Fruit fly (Drosophila melanogaster): ENCODE data around the gene Fmr1.

Gene Fmr1

dm6 chr3R:10144103-10144998 lies 34.4 kb upstream of the Fmr1 start, which contains the start of the genes TAF1B and Invadolysin:
Gene TAF1B (minus strand): TSS chr3R:10144184.
Gene Invadolysin (plus strand): TSS chr3R:10144668.
- TF ChIP-seq HLH106 (tag; optimal IDR thresholded peaks at IDR 0.05) = peak; percentile 49
- TF ChIP-seq Sp1 (GFP tag; optimal IDR thresholded peaks at IDR 0.05) = peak; percentile 23
- peak; percentile 44 for TF ChIP-seq sv (GFP tag; optimal IDR thresholded peaks at IDR 0.05)
- peak; percentile 40 for TF ChIP-seq br (GFP tag; optimal IDR thresholded peaks at IDR 0.05)
- peak; percentile 71 for TF ChIP-seq Jra (GFP tag; optimal IDR thresholded peaks at IDR 0.05)
- TF ChIP-seq dl (GFP tag; optimal IDR thresholded peaks at IDR 0.05; ENCODE audit: insufficient read depth in 1 of 2, partially characterized antibody in 2 of 2) = no peak
- TF ChIP-seq Dfd (GFP tag; optimal IDR thresholded peaks at IDR 0.05) = no peak
- TF ChIP-seq woc (GFP tag; optimal IDR thresholded peaks at IDR 0.05) = peak; percentile 23
- no peak for TF ChIP-seq CrebA (GFP tag; optimal IDR thresholded peaks at IDR 0.05; ENCODE audit: borderline replicate concordance)
- TF ChIP-seq h (GFP tag; optimal IDR thresholded peaks at IDR 0.05) = peak; percentile 64
- TF ChIP-seq brk (GFP tag; optimal IDR thresholded peaks at IDR 0.05) = peak; percentile 90
- peak; percentile 76 for TF ChIP-seq Hnf4 (GFP tag; optimal IDR thresholded peaks at IDR 0.05)
- TF ChIP-seq tai (GFP tag; optimal IDR thresholded peaks at IDR 0.05) = peak; percentile 79
- TF ChIP-seq Dif (GFP tag; optimal IDR thresholded peaks at IDR 0.05; ENCODE audit: partially characterized antibody) = peak; percentile 12
- peak; percentile 48 for TF ChIP-seq sage (GFP tag; optimal IDR thresholded peaks at IDR 0.05)
- peak; percentile 16 for TF ChIP-seq dmrt93B (GFP tag; optimal IDR thresholded peaks at IDR 0.05)
- no peak for TF ChIP-seq usp (GFP tag; optimal IDR thresholded peaks at IDR 0.05)
- no peak for TF ChIP-seq Vsx2 (GFP tag; optimal IDR thresholded peaks at IDR 0.05; ENCODE audit: partially characterized antibody)
- TF ChIP-seq fru (GFP tag; optimal IDR thresholded peaks at IDR 0.05) = peak; percentile 59
- peak; percentile 59 for TF ChIP-seq dsf (GFP tag; optimal IDR thresholded peaks at IDR 0.05; ENCODE audit: borderline replicate concordance)
- TF ChIP-seq pan (optimal IDR thresholded peaks at IDR 0.05) = no peak
- peak; percentile 56 for TF ChIP-seq OdsH (GFP tag; optimal IDR thresholded peaks at IDR 0.05)
- TF ChIP-seq Rel (GFP tag; optimal IDR thresholded peaks at IDR 0.05) = no peak
- peak; percentile 31 for TF ChIP-seq Rel (tag; optimal IDR thresholded peaks at IDR 0.05)
- TF ChIP-seq jim (GFP tag; optimal IDR thresholded peaks at IDR 0.05) = no peak
- no peak for TF ChIP-seq Abd-B (GFP tag; optimal IDR thresholded peaks at IDR 0.05)
- peak; percentile 92 for TF ChIP-seq Hr83 (GFP tag; optimal IDR thresholded peaks at IDR 0.05; ENCODE audit: poor library complexity, severe bottlenecking)
- peak; percentile 23 for TF ChIP-seq GATAd (GFP tag; optimal IDR thresholded peaks at IDR 0.05)
- no peak for TF ChIP-seq Mio (GFP tag; optimal IDR thresholded peaks at IDR 0.05)
- peak; percentile 18 for TF ChIP-seq ey (GFP tag; optimal IDR thresholded peaks at IDR 0.05)
- TF ChIP-seq CG32264 (GFP tag; optimal IDR thresholded peaks at IDR 0.05) = no peak
- peak in 1 of 2 experiments; percentile 67 for TF ChIP-seq foxo (GFP tag; optimal IDR thresholded peaks at IDR 0.05)
- TF ChIP-seq rgr (GFP tag; optimal IDR thresholded peaks at IDR 0.05) = peak; percentile 41
- TF ChIP-seq Hr78 (GFP tag; optimal IDR thresholded peaks at IDR 0.05) = no peak

dm6 chr3R:10142770-10143169 lies 32.8 kb upstream of the Fmr1 start, which contains the start of gene CG42759:
Gene CG42759 (plus strand): TSS chr3R:10143070.
- TF ChIP-seq sage (GFP tag; optimal IDR thresholded peaks at IDR 0.05) (no peak), GATAd (GFP tag; optimal IDR thresholded peaks at IDR 0.05) (no peak), HLH106 (tag; optimal IDR thresholded peaks at IDR 0.05) (no peak), jim (GFP tag; optimal IDR thresholded peaks at IDR 0.05) (no peak), dmrt93B (GFP tag; optimal IDR thresholded peaks at IDR 0.05) (no peak), rgr (GFP tag; optimal IDR thresholded peaks at IDR 0.05) (no peak), CrebA (GFP tag; optimal IDR thresholded peaks at IDR 0.05; ENCODE audit: borderline replicate concordance) (no peak)
